Fruit fly (Drosophila melanogaster) whole organism, embryonic: ENCODE measurements around the gene mRpL19.

Experiments
- Asciz ChIP-seq: fragments of 200-800 bp; sonication (Bioruptor generic); optimal IDR thresholded peaks from 2 replicates; lab custom pipeline; 2017; ENCODE audit warnings: missing biosample characterization, mild to moderate bottlenecking, missing genetic modification characterization, missing genetic modification reagents
- B-H2 ChIP-seq: fragments of 200-800 bp; sonication (Bioruptor generic); optimal IDR thresholded peaks from 2 replicates; lab custom pipeline; 2018; ENCODE audit warnings: missing biosample characterization, mild to moderate bottlenecking, missing genetic modification characterization
- CG10959 ChIP-seq: fragments of 200-800 bp; sonication (Bioruptor generic); IDR thresholded peaks from 2 replicates; pipeline ENCODE4 v1.3.6; 2022; ENCODE audit warnings: missing biosample characterization, missing genetic modification characterization
- CG11085 ChIP-seq: fragments of 200-800 bp; sonication (Bioruptor generic); IDR thresholded peaks from 2 replicates; pipeline ENCODE4 v1.3.6; 2022; ENCODE audit warnings: missing biosample characterization, missing genetic modification characterization
- CG11456 ChIP-seq: fragments of 200-800 bp; sonication (Bioruptor generic); IDR thresholded peaks from 3 replicates; pipeline ENCODE4 v1.3.6; 2022; ENCODE audit warnings: missing biosample characterization, missing genetic modification characterization
- CG12155 ChIP-seq: fragments of 200-800 bp; sonication (Bioruptor generic); optimal IDR thresholded peaks from 3 replicates; lab custom pipeline; 2016; ENCODE audit warnings: missing biosample characterization, missing genetic modification characterization
- CG13424 ChIP-seq: fragments of 200-800 bp; sonication (Bioruptor generic); optimal IDR thresholded peaks from 2 replicates; lab custom pipeline; 2019; ENCODE audit warnings: missing biosample characterization, mild to moderate bottlenecking, missing genetic modification characterization, moderate library complexity
- CG14441 ChIP-seq: fragments of 200-800 bp; sonication (Bioruptor generic); IDR thresholded peaks from 2 replicates; pipeline ENCODE4 v1.3.6; 2022; ENCODE audit warnings: missing biosample characterization, missing genetic modification characterization
- CG14667 ChIP-seq: fragments of 200-800 bp; sonication (Bioruptor generic); IDR thresholded peaks from 2 replicates; pipeline ENCODE4 v1.3.6; 2022; ENCODE audit warnings: missing biosample characterization, missing genetic modification characterization
- CG1603 ChIP-seq: fragments of 200-800 bp; sonication (Bioruptor generic); optimal IDR thresholded peaks from 2 replicates; lab custom pipeline; 2019; ENCODE audit warnings: missing biosample characterization, mild to moderate bottlenecking, missing genetic modification characterization, moderate library complexity
- CG18619 ChIP-seq: fragments of 200-800 bp; sonication (Bioruptor generic); optimal IDR thresholded peaks from 3 replicates; lab custom pipeline; 2017; ENCODE audit warnings: missing biosample characterization, mild to moderate bottlenecking, missing genetic modification characterization
- CG3163 ChIP-seq: fragments of 200-800 bp; sonication (Bioruptor generic); optimal IDR thresholded peaks from 3 replicates; lab custom pipeline; 2016; ENCODE audit warnings: missing biosample characterization, missing genetic modification characterization
- CG6683 ChIP-seq: fragments of 200-800 bp; sonication (Bioruptor generic); optimal IDR thresholded peaks from 2 replicates; lab custom pipeline; 2017; ENCODE audit warnings: missing biosample characterization, mild to moderate bottlenecking, missing genetic modification characterization, missing genetic modification reagents
- CG6854 ChIP-seq: fragments of 200-800 bp; sonication (Bioruptor generic); optimal IDR thresholded peaks from 3 replicates; lab custom pipeline; 2017; ENCODE audit warnings: missing biosample characterization, mild to moderate bottlenecking, missing genetic modification characterization
- CG8281 ChIP-seq: fragments of 200-800 bp; sonication (Bioruptor generic); optimal IDR thresholded peaks from 2 replicates; lab custom pipeline; 2018; ENCODE audit warnings: missing biosample characterization, mild to moderate bottlenecking, missing genetic modification characterization, moderate library complexity
- CG9932 ChIP-seq: fragments of 200-800 bp; sonication (Bioruptor generic); IDR thresholded peaks from 2 replicates; pipeline ENCODE4 v1.3.6; 2022; ENCODE audit warnings: missing biosample characterization, missing genetic modification characterization
- CrebB ChIP-seq: fragments of 200-800 bp; sonication (Bioruptor generic); optimal IDR thresholded peaks from 3 replicates; lab custom pipeline; 2018; ENCODE audit warnings: missing biosample characterization, mild to moderate bottlenecking, missing genetic modification characterization
- D19A ChIP-seq: fragments of 200-800 bp; optimal IDR thresholded peaks from 3 replicates; lab custom pipeline; 2019; ENCODE audit warnings: missing biosample characterization, mild to moderate bottlenecking, missing genetic modification characterization, moderate library complexity
- Dip3 ChIP-seq: fragments of 200-800 bp; sonication (Bioruptor generic); optimal IDR thresholded peaks from 3 replicates; lab custom pipeline; 2016; ENCODE audit warnings: missing biosample characterization, missing genetic modification characterization
- GATAe ChIP-seq: fragments of 200-800 bp; sonication (Bioruptor generic); conservative IDR thresholded peaks from 2 replicates; pipeline ENCODE4 v1.3.6; 2022; ENCODE audit warnings: missing biosample characterization, missing genetic modification characterization
- H2.0 ChIP-seq: fragments of 200-800 bp; sonication (Bioruptor generic); IDR thresholded peaks from 2 replicates; pipeline ENCODE4 v1.3.6; 2022; ENCODE audit warnings: missing biosample characterization, missing genetic modification characterization
- HHEX ChIP-seq: fragments of 200-800 bp; sonication (Bioruptor generic); optimal IDR thresholded peaks from 3 replicates; lab custom pipeline; 2017; ENCODE audit warnings: missing biosample characterization, mild to moderate bottlenecking, missing genetic modification characterization, missing genetic modification reagents
- HLH3B ChIP-seq: fragments of 200-800 bp; sonication (Bioruptor generic); IDR thresholded peaks from 2 replicates; pipeline ENCODE4 v1.3.6; 2022; ENCODE audit warnings: missing biosample characterization, missing genetic modification characterization
- Hmr ChIP-seq: fragments of 200-800 bp; sonication (Bioruptor generic); optimal IDR thresholded peaks from 3 replicates; lab custom pipeline; 2017; ENCODE audit warnings: mild to moderate bottlenecking, missing biosample characterization, missing genetic modification reagents, missing genetic modification characterization
- Hr51 ChIP-seq, 2 experiments: fragments of 200-800 bp; sonication (Bioruptor generic); optimal IDR thresholded peaks; 2 replicates in 1 of 2; 3 replicates in 1 of 2; lab custom pipeline; 2016 to 2018; ENCODE audit warnings: missing biosample characterization in 2 of 2, missing genetic modification characterization in 2 of 2, mild to moderate bottlenecking in 1 of 2, moderate library complexity in 1 of 2
- Mes4 ChIP-seq: fragments of 200-800 bp; sonication (Bioruptor generic); optimal IDR thresholded peaks from 2 replicates; lab custom pipeline; 2016; ENCODE audit warnings: missing biosample characterization, missing genetic modification characterization
- Myb ChIP-seq: fragments of 200-800 bp; sonication (Bioruptor generic); optimal IDR thresholded peaks from 2 replicates; lab custom pipeline; 2016; ENCODE audit warnings: missing biosample characterization, missing genetic modification characterization
- Sin3A ChIP-seq: fragments of >200 bp; optimal IDR thresholded peaks from 2 replicates; lab custom pipeline; 2018
- Xbp1 ChIP-seq: fragments of 200-800 bp; sonication (Bioruptor generic); optimal IDR thresholded peaks from 3 replicates; lab custom pipeline; 2016; ENCODE audit warnings: missing biosample characterization, mild to moderate bottlenecking, missing genetic modification characterization
- aop ChIP-seq: fragments of 200-800 bp; sonication (Bioruptor generic); IDR thresholded peaks from 2 replicates; pipeline ENCODE4 v1.3.6; 2022; ENCODE audit warnings: missing biosample characterization, missing genetic modification characterization
- ase ChIP-seq: fragments of 200-800 bp; sonication (Bioruptor generic); IDR thresholded peaks from 3 replicates; pipeline ENCODE4 v1.3.6; 2022; ENCODE audit warnings: missing biosample characterization, missing genetic modification characterization
- bbx ChIP-seq: fragments of 200-800 bp; sonication (Bioruptor generic); IDR thresholded peaks from 2 replicates; pipeline ENCODE4 v1.3.6; 2022; ENCODE audit warnings: missing biosample characterization, missing genetic modification characterization; ENCODE audit not compliant: partially characterized antibody
- bigmax ChIP-seq: fragments of 200-800 bp; sonication (Bioruptor generic); optimal IDR thresholded peaks from 2 replicates; lab custom pipeline; 2018; ENCODE audit warnings: missing biosample characterization, mild to moderate bottlenecking, missing genetic modification characterization
- da ChIP-seq: fragments of 200-800 bp; sonication (Bioruptor generic); optimal IDR thresholded peaks from 2 replicates; lab custom pipeline; 2016; ENCODE audit warnings: missing biosample characterization, missing genetic modification characterization
- danr ChIP-seq: fragments of 200-800 bp; sonication (Bioruptor generic); IDR thresholded peaks from 2 replicates; pipeline ENCODE4 v1.3.6; 2022; ENCODE audit warnings: missing biosample characterization, missing genetic modification characterization
- dimm ChIP-seq: fragments of 200-800 bp; sonication (Bioruptor generic); IDR thresholded peaks from 2 replicates; pipeline ENCODE4 v1.3.6; 2022; ENCODE audit warnings: missing biosample characterization, missing genetic modification characterization
- gce ChIP-seq: fragments of 200-800 bp; sonication (Bioruptor generic); IDR thresholded peaks from 3 replicates; pipeline ENCODE4 v1.3.6; 2022; ENCODE audit warnings: missing biosample characterization, missing genetic modification characterization
- gem ChIP-seq: fragments of 200-800 bp; sonication (Bioruptor generic); optimal IDR thresholded peaks from 2 replicates; lab custom pipeline; 2019; ENCODE audit warnings: missing biosample characterization, mild to moderate bottlenecking, missing genetic modification characterization, moderate library complexity
- grau ChIP-seq: fragments of 200-800 bp; optimal IDR thresholded peaks from 3 replicates; lab custom pipeline; 2019; ENCODE audit warnings: missing biosample characterization, mild to moderate bottlenecking, missing genetic modification characterization, moderate library complexity
- her ChIP-seq: fragments of 200-800 bp; sonication (Bioruptor generic); optimal IDR thresholded peaks from 2 replicates; lab custom pipeline; 2016; ENCODE audit warnings: missing biosample characterization, missing genetic modification characterization
- ind ChIP-seq: fragments of 200-800 bp; sonication (Bioruptor generic); optimal IDR thresholded peaks from 3 replicates; lab custom pipeline; 2016; ENCODE audit warnings: missing biosample characterization, missing genetic modification characterization
- jigr1 ChIP-seq: fragments of 200-800 bp; sonication (Bioruptor generic); IDR thresholded peaks from 3 replicates; pipeline ENCODE4 v1.3.6; 2022; ENCODE audit warnings: missing biosample characterization, missing genetic modification characterization
- jumu ChIP-seq: fragments of 200-800 bp; sonication (Bioruptor generic); optimal IDR thresholded peaks from 3 replicates; lab custom pipeline; 2016; ENCODE audit warnings: missing biosample characterization, missing genetic modification characterization
- knrl ChIP-seq: fragments of 200-800 bp; sonication (Bioruptor generic); IDR thresholded peaks from 3 replicates; pipeline ENCODE4 v1.3.6; 2022; ENCODE audit warnings: missing biosample characterization, missing genetic modification characterization; ENCODE audit not compliant: partially characterized antibody
- lola ChIP-seq, 3 experiments: fragments of >200 bp in 2 of 3; fragments of 200-800 bp in 1 of 3; sonication (Bioruptor generic) in 1 of 3; optimal IDR thresholded peaks; 2 replicates each; lab custom pipeline; 2017 to 2019; ENCODE audit warnings: missing biosample characterization in 3 of 3, missing genetic modification characterization in 3 of 3, mild to moderate bottlenecking in 1 of 3, moderate library complexity in 1 of 3
- nerfin-2 ChIP-seq: fragments of 200-800 bp; sonication (Bioruptor generic); IDR thresholded peaks from 2 replicates; pipeline ENCODE4 v1.3.6; 2022; ENCODE audit warnings: missing biosample characterization, missing genetic modification characterization; ENCODE audit not compliant: partially characterized antibody
- pfk ChIP-seq: fragments of 200-800 bp; sonication (Bioruptor generic); optimal IDR thresholded peaks from 2 replicates; lab custom pipeline; 2018; ENCODE audit warnings: missing biosample characterization, mild to moderate bottlenecking, missing genetic modification characterization, moderate library complexity
- sim ChIP-seq: fragments of 200-800 bp; sonication (Bioruptor generic); IDR thresholded peaks from 2 replicates; pipeline ENCODE4 v1.3.6; 2022; ENCODE audit warnings: missing biosample characterization, missing genetic modification characterization
- sqz ChIP-seq: fragments of 200-800 bp; sonication (Bioruptor generic); optimal IDR thresholded peaks from 3 replicates; lab custom pipeline; 2018; ENCODE audit warnings: missing biosample characterization, mild to moderate bottlenecking, missing genetic modification characterization
- tap ChIP-seq: fragments of 200-800 bp; optimal IDR thresholded peaks from 3 replicates; lab custom pipeline; 2019; ENCODE audit warnings: missing biosample characterization, mild to moderate bottlenecking, missing genetic modification characterization, moderate library complexity
- vfl ChIP-seq: fragments of 200-800 bp; sonication (Bioruptor generic); optimal IDR thresholded peaks from 2 replicates; lab custom pipeline; 2016; ENCODE audit warnings: missing biosample characterization, missing genetic modification characterization

Gene mRpL19

dm6 chr3R:8711890-8712449 is 38.1 kb downstream of the mRpL19 start (continued):
- no peak for TF ChIP-seq CG11456 (GFP tag; lab: Robert Waterston, UW)
- TF ChIP-seq CG14441 (GFP tag; lab: Robert Waterston, UW), result no peak
- no peak for TF ChIP-seq ase (GFP tag; lab: Robert Waterston, UW)
- TF ChIP-seq CG1603 (tag; lab: Kevin White, UChicago), result no peak
- TF ChIP-seq Asciz (GFP tag; lab: Kevin White, UChicago), result peak; percentile 41
- no peak for TF ChIP-seq CG14667 (GFP tag; lab: Robert Waterston, UW)
- no peak for TF ChIP-seq knrl (GFP tag; lab: Robert Waterston, UW)
- TF ChIP-seq pfk, result no peak
- no peak for TF ChIP-seq CG6683 (GFP tag; lab: Kevin White, UChicago)
- no peak for TF ChIP-seq nerfin-2
- no peak for TF ChIP-seq sim (GFP tag; lab: Robert Waterston, UW)
- no peak for TF ChIP-seq B-H2
- no peak for TF ChIP-seq sqz (GFP tag; lab: Kevin White, UChicago)
- no peak for TF ChIP-seq Myb (GFP tag; lab: Kevin White, UChicago)
- no peak for TF ChIP-seq bigmax (GFP tag; lab: Kevin White, UChicago)
- TF ChIP-seq jumu (GFP tag; lab: Kevin White, UChicago), result no peak
- no peak for TF ChIP-seq D19A (tag; lab: Kevin White, UChicago)
- TF ChIP-seq CG13424 (tag; lab: Kevin White, UChicago), result peak; percentile 17
- TF ChIP-seq jigr1 (GFP tag; lab: Robert Waterston, UW), result no peak
- TF ChIP-seq H2.0 (GFP tag; lab: Robert Waterston, UW), result no peak
- no peak for TF ChIP-seq Dip3 (GFP tag; lab: Kevin White, UChicago)
- no peak for TF ChIP-seq CG18619
- TF ChIP-seq grau (tag; lab: Kevin White, UChicago), result no peak
- 0 out of 2 replicates have a peak, but pooled peaks have one; percentile 28 for TF ChIP-seq CG10959
- no peak for TF ChIP-seq CG11085 (GFP tag; lab: Robert Waterston, UW)
- no peak for TF ChIP-seq lola (GFP tag; optimal IDR thresholded peaks at IDR 0.05; lab: Kevin White, UChicago)
- TF ChIP-seq tap (tag; lab: Kevin White, UChicago), result peak; percentile 3
- TF ChIP-seq aop (GFP tag; lab: Robert Waterston, UW), result no peak
- no peak for TF ChIP-seq gce (GFP tag; lab: Robert Waterston, UW)
- peak in 1 of 2 experiments; percentile 63 for TF ChIP-seq Hr51 (GFP tag; optimal IDR thresholded peaks at IDR 0.05; lab: Kevin White, UChicago)
- TF ChIP-seq da (GFP tag; lab: Kevin White, UChicago), result no peak
- 0 out of 2 replicates have a peak, but pooled peaks have one; percentile 33 for TF ChIP-seq bbx
- TF ChIP-seq danr (GFP tag; lab: Robert Waterston, UW), result no peak
- no peak for TF ChIP-seq vfl (GFP tag; lab: Kevin White, UChicago)
- no peak for TF ChIP-seq ind (GFP tag; lab: Kevin White, UChicago)
- TF ChIP-seq CG8281 (tag; lab: Kevin White, UChicago), result no peak
- TF ChIP-seq Hmr (GFP tag; lab: Kevin White, UChicago), result no peak
- no peak for TF ChIP-seq CG6854 (GFP tag; lab: Kevin White, UChicago)
- no peak for TF ChIP-seq GATAe (GFP tag; lab: Robert Waterston, UW)
- no peak for TF ChIP-seq dimm (GFP tag; lab: Robert Waterston, UW)
- no peak for TF ChIP-seq CrebB (tag; lab: Kevin White, UChicago)
- no peak for TF ChIP-seq Xbp1 (GFP tag; lab: Kevin White, UChicago)
- no peak for TF ChIP-seq CG12155
- no peak for TF ChIP-seq Sin3A (lab: Kevin White, UChicago)
- no peak for TF ChIP-seq her (GFP tag; lab: Kevin White, UChicago)
- peak; percentile 1 for TF ChIP-seq CG3163 (GFP tag; lab: Kevin White, UChicago)
- no peak for TF ChIP-seq Mes4 (GFP tag; lab: Kevin White, UChicago)
- TF ChIP-seq HHEX (GFP tag; lab: Kevin White, UChicago), result no peak
- TF ChIP-seq gem (tag; lab: Kevin White, UChicago), result peak; percentile 50
- no peak for TF ChIP-seq CG9932
- no peak for TF ChIP-seq HLH3B
